Worm (Caenorhabditis elegans) whole organism, L4 larva: ENCODE results near the gene iglr-1.

Experiments used
- F26F4.8 ChIP-seq: fragments of 200-800 bp; sonication (Bioruptor generic); conservative IDR thresholded peaks from 2 replicates; pipeline ENCODE4 v1.3.6; 2022; ENCODE audit warnings: missing genetic modification characterization, missing compliant biosample characterization
- F37D6.2 ChIP-seq: sonication (generic microtip); optimal IDR thresholded peaks from 2 replicates; lab custom pipeline; 2016; ENCODE audit warnings: mild to moderate bottlenecking, missing genetic modification characterization, missing compliant biosample characterization
- F44E2.7 ChIP-seq: fragments of 200-800 bp; sonication (Bioruptor generic); IDR thresholded peaks from 2 replicates; pipeline ENCODE4 v2.1.2; 2022; ENCODE audit warnings: missing genetic modification characterization, missing compliant biosample characterization
- R02D3.7 ChIP-seq: fragments of 150-350 bp; sonication (generic microtip); optimal IDR thresholded peaks from 3 replicates; lab custom pipeline; 2014; ENCODE audit warnings: missing biosample characterization, missing genetic modification characterization
- T20F7.1 ChIP-seq: fragments of 200-800 bp; sonication (Bioruptor generic); optimal IDR thresholded peaks from 2 replicates; lab custom pipeline; 2018; ENCODE audit warnings: mild to moderate bottlenecking, missing genetic modification characterization, missing compliant biosample characterization
- Y5F2A.4 ChIP-seq: fragments of 200-800 bp; sonication (Bioruptor generic); optimal IDR thresholded peaks from 2 replicates; lab custom pipeline; 2018; ENCODE audit warnings: mild to moderate bottlenecking, missing genetic modification characterization, missing compliant biosample characterization
- ZK546.5 ChIP-seq, 2 experiments: sonication (generic microtip); optimal IDR thresholded peaks; 2 replicates each; lab custom pipeline; 2017; ENCODE audit warnings: missing biosample characterization in 2 of 2, missing genetic modification characterization in 2 of 2
- aha-1 ChIP-seq: fragments of 150-350 bp; peaks from one replicate; lab custom pipeline; 2014; ENCODE audit warnings: missing biosample characterization, missing genetic modification characterization
- ama-1 ChIP-seq: fragments of 150-350 bp; optimal IDR thresholded peaks from 2 replicates; lab custom pipeline; 2014; ENCODE audit warnings: inconsistent platforms, mixed read lengths
- attf-4 ChIP-seq: sonication (generic microtip); optimal IDR thresholded peaks from 3 replicates; lab custom pipeline; 2017; ENCODE audit warnings: missing biosample characterization, missing genetic modification characterization
- ceh-28 ChIP-seq: fragments of 150-350 bp; optimal IDR thresholded peaks from 2 replicates; lab custom pipeline; 2014; ENCODE audit warnings: missing biosample characterization, missing genetic modification reagents, missing genetic modification characterization
- ces-1 ChIP-seq: fragments of 150-350 bp; sonication (generic microtip); optimal IDR thresholded peaks from 4 replicates; lab custom pipeline; 2014; ENCODE audit warnings: missing biosample characterization, missing genetic modification reagents, missing genetic modification characterization
- cey-2 ChIP-seq: sonication (generic microtip); optimal IDR thresholded peaks from 3 replicates; lab custom pipeline; 2017; ENCODE audit warnings: missing genetic modification characterization, mild to moderate bottlenecking, missing compliant biosample characterization, antibody characterized with exemption, borderline replicate concordance; ENCODE audit not compliant: insufficient read depth
- ctbp-1 ChIP-seq: fragments of 200-800 bp; sonication (Bioruptor generic); IDR thresholded peaks from 2 replicates; pipeline ENCODE4 v1.3.6; 2022; ENCODE audit warnings: missing genetic modification reagents, missing genetic modification characterization, missing compliant biosample characterization
- daf-16 ChIP-seq, 3 experiments: sonication (generic microtip); optimal IDR thresholded peaks; 2 replicates each; lab custom pipeline; 2016 to 2017; ENCODE audit warnings: missing genetic modification characterization in 3 of 3, missing genetic modification reagents in 3 of 3, mild to moderate bottlenecking in 2 of 3, missing compliant biosample characterization in 2 of 3, missing biosample characterization in 1 of 3, moderate library complexity in 1 of 3
- dmd-6 ChIP-seq: fragments of 200-800 bp; sonication (Bioruptor generic); IDR thresholded peaks from 2 replicates; pipeline ENCODE4 v1.3.6; 2022; ENCODE audit warnings: missing genetic modification reagents, missing genetic modification characterization, missing compliant biosample characterization
- dve-1 ChIP-seq: sonication (generic microtip); optimal IDR thresholded peaks from 2 replicates; lab custom pipeline; 2017; ENCODE audit warnings: antibody characterized with exemption, mild to moderate bottlenecking, missing genetic modification characterization, missing compliant biosample characterization; ENCODE audit not compliant: insufficient read depth
- gei-8 ChIP-seq: fragments of 200-800 bp; sonication (Bioruptor generic); optimal IDR thresholded peaks from 2 replicates; lab custom pipeline; 2018; ENCODE audit warnings: mild to moderate bottlenecking, missing genetic modification characterization, missing compliant biosample characterization
- hif-1 ChIP-seq, 2 experiments: sonication (generic microtip); optimal IDR thresholded peaks; 2 replicates each; lab custom pipeline; 2016 to 2017; ENCODE audit warnings: missing compliant biosample characterization in 2 of 2, missing genetic modification characterization in 2 of 2, missing genetic modification reagents in 2 of 2, missing genotype in 2 of 2, mild to moderate bottlenecking in 1 of 2
- hlh-11 ChIP-seq: fragments of 200-800 bp; sonication (Bioruptor generic); optimal IDR thresholded peaks from 2 replicates; lab custom pipeline; 2018; ENCODE audit warnings: mild to moderate bottlenecking, missing genetic modification characterization, missing compliant biosample characterization
- hmg-1.1 ChIP-seq: fragments of 200-800 bp; sonication (Bioruptor generic); IDR thresholded peaks from 2 replicates; pipeline ENCODE4 v1.3.6; 2022; ENCODE audit warnings: missing genetic modification reagents, missing genetic modification characterization, missing compliant biosample characterization
- lim-7 ChIP-seq: fragments of 200-800 bp; sonication (Bioruptor generic); IDR thresholded peaks from 2 replicates; pipeline ENCODE4 v1.3.6; 2022; ENCODE audit warnings: missing genetic modification characterization, missing compliant biosample characterization
- lin-1 ChIP-seq: fragments of 200-800 bp; sonication (Bioruptor generic); IDR thresholded peaks from 2 replicates; pipeline ENCODE4 v1.3.6; 2022; ENCODE audit warnings: missing genetic modification reagents, missing genetic modification characterization, missing compliant biosample characterization
- lin-13 ChIP-seq: fragments of 150-350 bp; optimal IDR thresholded peaks from 2 replicates; lab custom pipeline; 2014; ENCODE audit warnings: missing biosample characterization, missing genetic modification reagents, missing genetic modification characterization
- lin-38 ChIP-seq: fragments of 200-800 bp; sonication (Bioruptor generic); IDR thresholded peaks from 2 replicates; pipeline ENCODE4 v1.3.6; 2022; ENCODE audit warnings: missing genetic modification reagents, missing genetic modification characterization, missing compliant biosample characterization
- lin-39 ChIP-seq: fragments of 150-350 bp; optimal IDR thresholded peaks from 2 replicates; lab custom pipeline; 2014; ENCODE audit warnings: missing biosample characterization, missing genetic modification reagents, missing genetic modification characterization
- lir-3 ChIP-seq: sonication (generic microtip); optimal IDR thresholded peaks from 2 replicates; lab custom pipeline; 2016; ENCODE audit warnings: mild to moderate bottlenecking, missing genetic modification characterization, missing compliant biosample characterization
- madf-9 ChIP-seq: fragments of 200-800 bp; sonication (Bioruptor generic); conservative IDR thresholded peaks from 2 replicates; pipeline ENCODE4 v1.3.6; 2022; ENCODE audit warnings: missing genetic modification reagents, missing genetic modification characterization, missing compliant biosample characterization
- mes-2 ChIP-seq: sonication (generic microtip); optimal IDR thresholded peaks from 2 replicates; lab custom pipeline; 2016; ENCODE audit warnings: missing genotype, mild to moderate bottlenecking, missing genetic modification characterization, missing compliant biosample characterization; ENCODE audit not compliant: poor library complexity, severe bottlenecking
- mxl-2 ChIP-seq: fragments of 200-800 bp; sonication (Bioruptor generic); conservative IDR thresholded peaks from 2 replicates; pipeline ENCODE4 v1.3.6; 2022; ENCODE audit warnings: missing genetic modification reagents, missing genetic modification characterization, missing compliant biosample characterization
- mxl-3 ChIP-seq: fragments of 200-800 bp; sonication (Bioruptor generic); optimal IDR thresholded peaks from 2 replicates; lab custom pipeline; 2018; ENCODE audit warnings: mild to moderate bottlenecking, missing genetic modification characterization, missing compliant biosample characterization
- nhr-10 ChIP-seq: fragments of 150-350 bp; optimal IDR thresholded peaks from 2 replicates; lab custom pipeline; 2014; ENCODE audit warnings: missing biosample characterization, missing genetic modification characterization
- nhr-102 ChIP-seq: sonication (generic microtip); optimal IDR thresholded peaks from 2 replicates; lab custom pipeline; 2016; ENCODE audit warnings: mild to moderate bottlenecking, missing genetic modification characterization, moderate library complexity, missing compliant biosample characterization
- nhr-28 ChIP-seq: fragments of 150-350 bp; optimal IDR thresholded peaks from 2 replicates; lab custom pipeline; 2014; ENCODE audit warnings: missing biosample characterization, missing genetic modification characterization
- nhr-48 ChIP-seq: sonication (generic microtip); optimal IDR thresholded peaks from 2 replicates; lab custom pipeline; 2016; ENCODE audit warnings: mild to moderate bottlenecking, missing genetic modification characterization, missing compliant biosample characterization
- sdz-12 ChIP-seq: fragments of 200-800 bp; sonication (Bioruptor generic); optimal IDR thresholded peaks from 2 replicates; lab custom pipeline; 2018; ENCODE audit warnings: mild to moderate bottlenecking, missing genetic modification characterization, missing compliant biosample characterization
- set-16 ChIP-seq: fragments of 200-800 bp; sonication (Bioruptor generic); IDR thresholded peaks from 2 replicates; pipeline ENCODE4 v1.3.6; 2022; ENCODE audit warnings: missing genetic modification reagents, missing genetic modification characterization, missing compliant biosample characterization
- skn-1 ChIP-seq: fragments of 150-350 bp; optimal IDR thresholded peaks from 2 replicates; lab custom pipeline; 2014; ENCODE audit warnings: missing biosample characterization, missing genetic modification characterization
- snpc-1.2 ChIP-seq: fragments of 200-800 bp; sonication (Bioruptor generic); IDR thresholded peaks from 2 replicates; pipeline ENCODE4 v1.3.6; 2022; ENCODE audit warnings: missing genetic modification reagents, missing genetic modification characterization, missing compliant biosample characterization
- spr-1 ChIP-seq: sonication (generic microtip); optimal IDR thresholded peaks from 2 replicates; lab custom pipeline; 2016; ENCODE audit warnings: mild to moderate bottlenecking, missing genetic modification characterization, missing compliant biosample characterization
- unc-39 ChIP-seq: sonication (generic microtip); optimal IDR thresholded peaks from 2 replicates; lab custom pipeline; 2017; ENCODE audit warnings: missing biosample characterization, missing genetic modification characterization
- zag-1 ChIP-seq: fragments of 150-350 bp; optimal IDR thresholded peaks from 2 replicates; lab custom pipeline; 2014; ENCODE audit warnings: missing biosample characterization, missing genetic modification characterization
- zfp-2 ChIP-seq: sonication (generic microtip); optimal IDR thresholded peaks from 2 replicates; lab custom pipeline; 2016; ENCODE audit warnings: mild to moderate bottlenecking, missing genetic modification characterization, missing compliant biosample characterization

iglr-1 gene

DNA sequence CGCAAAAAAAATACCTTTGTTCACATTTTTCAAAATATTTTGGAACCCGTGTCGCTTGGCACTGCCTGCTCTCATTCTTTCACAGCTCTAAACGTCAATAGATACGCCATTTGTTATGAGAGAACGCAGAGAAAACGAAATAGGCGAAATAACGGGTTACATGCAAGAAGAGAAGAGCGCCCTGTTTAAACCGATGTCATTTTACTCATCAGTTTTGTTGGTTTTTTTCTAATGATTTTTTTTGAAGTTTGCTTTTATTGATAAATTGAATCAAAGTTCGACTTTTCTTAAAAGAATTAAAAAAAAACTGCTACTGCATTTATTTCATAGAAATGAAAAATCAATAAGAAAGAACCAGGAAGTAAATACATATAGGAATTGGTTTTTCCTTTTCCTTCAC is 12.4 kb downstream of the iglr-1 start (continued):
- peak; percentile 58 for TF ChIP-seq lin-13
- no peak for TF ChIP-seq gei-8 (GFP tag; lab: Kevin White, UChicago)
- no peak for TF ChIP-seq lin-39 (tag; lab: Kevin White, UChicago)
- TF ChIP-seq unc-39 (tag; lab: Kevin White, UChicago): no peak
- peak in 1 of 2 experiments; percentile 66 for TF ChIP-seq daf-16 (GFP tag; optimal IDR thresholded peaks at IDR 0.05; lab: Kevin White, UChicago)
- peak; percentile 38 for TF ChIP-seq daf-16 (tag; optimal IDR thresholded peaks at IDR 0.05; lab: Kevin White, UChicago)
- TF ChIP-seq zfp-2 (tag; lab: Kevin White, UChicago): no peak
- TF ChIP-seq dve-1 (tag; lab: Kevin White, UChicago): peak; percentile 53
- peak; percentile 13 for TF ChIP-seq hlh-11 (tag; lab: Kevin White, UChicago)
- no peak for TF ChIP-seq nhr-28 (tag; lab: Kevin White, UChicago)

DNA sequence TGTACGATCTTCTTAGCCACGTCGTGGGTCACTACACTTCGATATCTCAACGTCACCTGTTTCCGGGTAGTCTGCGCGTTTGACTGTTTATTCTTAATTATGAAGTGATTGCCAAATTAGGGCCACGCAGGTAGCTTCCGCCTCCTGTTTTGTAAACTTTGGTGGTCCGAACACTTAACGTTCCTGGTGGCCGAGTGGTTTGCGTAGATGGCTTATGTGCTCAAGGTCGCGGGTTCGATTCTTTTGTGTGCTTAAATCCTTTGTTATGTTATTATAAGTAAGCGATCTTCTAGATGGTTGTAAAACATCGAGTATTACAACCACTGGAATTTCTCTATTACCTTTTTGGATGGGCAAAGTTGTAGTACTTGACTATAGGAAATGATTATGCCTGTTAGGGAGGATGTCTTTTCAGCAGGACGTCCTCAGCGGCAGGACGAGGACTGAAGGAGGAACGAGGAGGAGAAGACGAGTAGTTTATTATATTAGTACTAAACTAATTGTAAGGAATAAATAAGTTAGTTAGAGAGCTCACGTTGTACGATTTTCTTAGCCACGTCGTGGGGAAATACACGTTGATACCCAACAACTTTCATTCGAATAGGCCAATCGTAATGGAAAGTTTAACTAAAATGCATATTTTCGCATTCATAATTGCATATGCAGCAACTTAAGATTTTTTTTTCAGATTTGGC is 14.2 kb downstream of the iglr-1 start:
- TF ChIP-seq mes-2 (tag; lab: Kevin White, UChicago) (peak; percentile 14), lin-1 (GFP tag; lab: Robert Waterston, UW) (no peak), lim-7 (GFP tag; lab: Robert Waterston, UW) (0 out of 2 replicates have a peak, but pooled peaks have one; percentile 13), ces-1 (GFP tag; lab: Kevin White, UChicago) (peak; percentile 44), snpc-1.2 (0 out of 2 replicates have a peak, but pooled peaks have one; percentile 35), F26F4.8 (GFP tag; lab: Robert Waterston, UW) (0 out of 2 replicates have a peak, but pooled peaks have one; percentile 19), skn-1 (no peak), Y5F2A.4 (GFP tag; lab: Kevin White, UChicago) (no peak), lin-38 (GFP tag; lab: Robert Waterston, UW) (no peak; the same call in 1 of the 2 replicates), lin-39 (tag; lab: Kevin White, UChicago) (no peak), aha-1 (peak; percentile 91)

DNA sequence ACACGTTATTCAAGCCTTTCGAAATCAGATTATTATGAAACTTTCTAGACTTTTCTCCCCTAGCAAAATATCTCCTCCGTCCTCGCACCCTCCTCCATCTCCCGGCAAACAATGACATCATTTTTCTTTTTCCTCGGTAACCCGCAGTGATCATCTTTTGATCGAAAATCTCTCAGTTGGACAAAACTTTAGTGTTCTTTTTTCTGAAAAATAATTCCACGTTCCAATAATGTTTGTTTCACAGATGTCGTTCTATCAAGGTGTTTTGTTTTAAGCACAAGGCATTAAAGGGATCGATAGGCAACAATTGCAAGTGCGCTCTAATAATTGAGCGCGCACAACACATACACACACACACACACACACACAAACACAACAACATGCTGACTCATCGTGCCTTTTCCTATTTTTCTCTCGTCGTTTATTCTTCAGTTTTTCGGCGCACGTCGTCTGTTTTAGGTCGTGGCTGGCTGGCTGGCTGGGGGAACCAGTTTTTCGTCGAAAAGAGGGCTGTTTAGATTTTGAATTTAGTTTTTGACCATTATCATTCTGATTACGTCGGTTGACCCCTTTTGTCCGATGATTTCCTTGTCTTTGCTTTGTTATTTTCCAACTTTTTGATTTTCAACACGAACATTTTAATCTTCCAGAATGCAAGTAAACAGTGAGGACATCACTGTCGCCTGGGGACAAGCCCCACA is 15.6 kb downstream of the iglr-1 start, which contains the start of gene F20D1.3:
Gene F20D1.3 (plus strand): TSS at position 651 of the 701 bp plus-strand sequence.
- TF ChIP-seq lin-13 (peak; percentile 60), mxl-2 (GFP tag; lab: Robert Waterston, UW) (no peak), zfp-2 (tag; lab: Kevin White, UChicago) (no peak), nhr-102 (tag; lab: Kevin White, UChicago) (no peak), nhr-48 (peak; percentile 8), spr-1 (tag; lab: Kevin White, UChicago) (peak; percentile 11), ama-1 (lab: Kevin White, UChicago) (no peak), set-16 (GFP tag; lab: Robert Waterston, UW) (no peak), F37D6.2 (tag; lab: Kevin White, UChicago) (no peak), attf-4 (no peak), T20F7.1 (peak; percentile 72), lin-1 (GFP tag; lab: Robert Waterston, UW) (no peak), dmd-6 (GFP tag; lab: Robert Waterston, UW) (peak; percentile 32; the same call in 1 of the 2 replicates), hif-1 (tag; optimal IDR thresholded peaks at IDR 0.05; lab: Kevin White, UChicago) (peak in 1 of 2 experiments; percentile 61), hmg-1.1 (GFP tag; lab: Robert Waterston, UW) (peak; percentile 8; the same call in 1 of the 2 replicates), mxl-3 (GFP tag; lab: Kevin White, UChicago) (peak; percentile 72), ctbp-1 (no peak), lir-3 (tag; lab: Kevin White, UChicago) (no peak), nhr-10 (tag; lab: Kevin White, UChicago) (no peak), madf-9 (GFP tag; lab: Robert Waterston, UW) (no peak), ceh-28 (tag; lab: Kevin White, UChicago) (no peak), ZK546.5 (tag; optimal IDR thresholded peaks at IDR 0.05; lab: Kevin White, UChicago) (no peak), F44E2.7 (GFP tag; lab: Robert Waterston, UW) (no peak), cey-2 (tag; lab: Kevin White, UChicago) (no peak), zag-1 (tag; lab: Kevin White, UChicago) (no peak), sdz-12 (no peak), F26F4.8 (GFP tag; lab: Robert Waterston, UW) (no peak), skn-1 (no peak), R02D3.7 (tag; lab: Kevin White, UChicago) (no peak)
